Fruit fly (Drosophila melanogaster): ENCODE results near the gene CG5122.

Gene CG5122

DNA sequence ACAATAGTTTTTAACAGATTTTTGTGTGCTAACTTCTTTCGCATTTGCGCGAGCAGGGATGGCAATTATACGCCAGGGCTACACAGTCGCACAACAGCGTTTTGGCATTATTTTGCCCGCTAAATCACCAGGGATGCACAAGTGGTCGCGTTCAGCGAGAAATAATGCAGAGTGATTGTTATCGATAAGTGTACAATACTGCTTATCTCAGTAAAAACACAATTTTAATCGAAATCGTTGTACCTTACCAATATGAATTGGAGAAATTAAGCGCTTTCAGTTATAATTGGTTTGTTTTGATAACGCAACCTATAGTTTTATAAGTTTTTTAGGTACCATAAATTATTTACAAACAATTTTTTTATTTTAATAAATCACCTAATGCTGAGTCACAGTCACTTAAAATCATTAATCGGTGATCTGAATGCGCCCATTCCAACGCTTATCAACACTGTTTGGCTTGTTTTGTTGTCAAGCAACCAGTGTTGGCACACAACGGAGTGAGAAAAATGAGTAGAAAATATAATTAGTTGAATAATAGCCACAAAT lies 46.4 kb downstream of the CG5122 start, which contains the start of the genes Sfmbt and CG5439 (continued):
- peak; percentile 96 for TF ChIP-seq Med (GFP tag)
- peak; percentile 56 for TF ChIP-seq da (GFP tag; optimal IDR thresholded peaks at IDR 0.05)
- TF ChIP-seq toy (GFP tag; IDR thresholded peaks at IDR 0.05): no peak
- no peak for TF ChIP-seq Dip2 (GFP tag; IDR thresholded peaks at IDR 0.05)
- no peak for TF ChIP-seq D (optimal IDR thresholded peaks at IDR 0.05)
- peak; percentile 49 for TF ChIP-seq D (GFP tag; optimal IDR thresholded peaks at IDR 0.05)
- TF ChIP-seq Ptx1 (GFP tag; IDR thresholded peaks at IDR 0.05): peak; percentile 67
- peak; percentile 77 for TF ChIP-seq Rfx (GFP tag; IDR thresholded peaks at IDR 0.05)
- peak; percentile 100 for TF ChIP-seq CG7928 (GFP tag; optimal IDR thresholded peaks at IDR 0.05)
- TF ChIP-seq sc (optimal IDR thresholded peaks at IDR 0.05): no peak
- TF ChIP-seq sc (GFP tag; optimal IDR thresholded peaks at IDR 0.05): no peak
- no peak for TF ChIP-seq Sox100B (GFP tag; optimal IDR thresholded peaks at IDR 0.05)
- peak; percentile 68 for TF ChIP-seq Elba2 (GFP tag; optimal IDR thresholded peaks at IDR 0.05)
- TF ChIP-seq Sry-β (GFP tag; optimal IDR thresholded peaks at IDR 0.05): peak; percentile 80
- no peak for TF ChIP-seq nom (GFP tag; optimal IDR thresholded peaks at IDR 0.05)
- TF ChIP-seq corto (GFP tag; optimal IDR thresholded peaks at IDR 0.05): peak; percentile 29
- no peak for TF ChIP-seq CG4707 (GFP tag; optimal IDR thresholded peaks at IDR 0.05)
- no peak for TF ChIP-seq bowl (GFP tag; IDR thresholded peaks at IDR 0.05)
- TF ChIP-seq tll (GFP tag; optimal IDR thresholded peaks at IDR 0.05): peak; percentile 59 to 80
- TF ChIP-seq unpg (GFP tag; optimal IDR thresholded peaks at IDR 0.05): no peak
- peak; percentile 84 for TF ChIP-seq CG3281 (GFP tag; optimal IDR thresholded peaks at IDR 0.05)
- peak; percentile 89 for TF ChIP-seq pzg (GFP tag; optimal IDR thresholded peaks at IDR 0.05)
- peak; percentile 75 for TF ChIP-seq CG8290 (GFP tag; optimal IDR thresholded peaks at IDR 0.05)
- TF ChIP-seq CG8290 (tag; optimal IDR thresholded peaks at IDR 0.05): peak in 1 of 2 experiments; percentile 58
- no peak for TF ChIP-seq Asciz (GFP tag; optimal IDR thresholded peaks at IDR 0.05)
- TF ChIP-seq NC2α (GFP tag; optimal IDR thresholded peaks at IDR 0.05): no peak
- peak; percentile 39; the same call in 1 of the 2 replicates for TF ChIP-seq CG10366 (GFP tag; IDR thresholded peaks at IDR 0.05)
- TF ChIP-seq CG7786 (GFP tag; optimal IDR thresholded peaks at IDR 0.05): peak; percentile 77
- no peak for TF ChIP-seq vnd (GFP tag; IDR thresholded peaks at IDR 0.05; ENCODE audit: partially characterized antibody)
- TF ChIP-seq tna (GFP tag; IDR thresholded peaks at IDR 0.05; ENCODE audit: partially characterized antibody): no peak
- peak; percentile 89 for TF ChIP-seq ind (GFP tag; optimal IDR thresholded peaks at IDR 0.05)
- TF ChIP-seq H15 (GFP tag; IDR thresholded peaks at IDR 0.05): peak; percentile 25; the same call in 1 of the 3 replicates
- TF ChIP-seq ftz-f1 (GFP tag; optimal IDR thresholded peaks at IDR 0.05): no peak
- no peak for TF ChIP-seq abd-A (tag; optimal IDR thresholded peaks at IDR 0.05)
- no peak for TF ChIP-seq CG1832 (GFP tag; optimal IDR thresholded peaks at IDR 0.05)
- TF ChIP-seq CoRest (tag; optimal IDR thresholded peaks at IDR 0.05): peak; percentile 70
- peak; percentile 19 for TF ChIP-seq btn (GFP tag; optimal IDR thresholded peaks at IDR 0.05)
- TF ChIP-seq maf-S (GFP tag; optimal IDR thresholded peaks at IDR 0.05): peak; percentile 75
- TF ChIP-seq CG14860 (GFP tag; IDR thresholded peaks at IDR 0.05; ENCODE audit: partially characterized antibody): no peak
- TF ChIP-seq Dref (GFP tag; IDR thresholded peaks at IDR 0.05): peak; percentile 81
- no peak for TF ChIP-seq PHDP (tag; optimal IDR thresholded peaks at IDR 0.05)
- TF ChIP-seq hth (optimal IDR thresholded peaks at IDR 0.05): no peak
- no peak for TF ChIP-seq h (optimal IDR thresholded peaks at IDR 0.05)
- TF ChIP-seq Mrtf (GFP tag; IDR thresholded peaks at IDR 0.05): peak; percentile 70
- TF ChIP-seq seq (GFP tag; IDR thresholded peaks at IDR 0.05): no peak
- no peak for TF ChIP-seq CG5953 (GFP tag; IDR thresholded peaks at IDR 0.05)
- TF ChIP-seq CG14441 (GFP tag; IDR thresholded peaks at IDR 0.05): peak; percentile 71
- no peak for TF ChIP-seq pfk (GFP tag; optimal IDR thresholded peaks at IDR 0.05)
- TF ChIP-seq CG12769 (tag; optimal IDR thresholded peaks at IDR 0.05): no peak
- peak; percentile 60 for TF ChIP-seq gfzf (GFP tag; optimal IDR thresholded peaks at IDR 0.05)
- no peak for TF ChIP-seq CG7839 (tag; optimal IDR thresholded peaks at IDR 0.05)
- peak; percentile 16 for TF ChIP-seq schlank (tag; optimal IDR thresholded peaks at IDR 0.05)
